Fruit fly (Drosophila melanogaster): ENCODE data around the gene elfless.

DNA sequence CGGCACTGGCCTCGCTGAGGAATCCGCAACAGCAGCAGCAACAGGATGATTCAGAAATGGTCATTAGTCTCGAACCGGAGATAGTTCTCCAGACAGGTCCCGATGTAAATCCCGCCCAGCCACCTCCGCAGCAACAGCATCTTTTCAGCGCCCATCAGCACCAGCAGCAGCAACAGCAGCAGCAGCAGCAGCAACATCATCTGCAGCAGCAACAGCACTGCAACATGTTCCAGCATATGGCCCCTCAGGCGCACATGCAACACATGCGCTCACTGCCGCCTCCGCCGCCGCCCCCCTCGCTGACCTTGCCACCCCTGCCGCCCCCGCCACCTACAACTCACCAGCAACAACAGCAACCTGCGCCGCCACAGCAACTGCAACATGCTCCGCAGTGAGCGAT lies 38.3 kb downstream of the elfless start:
- TF ChIP-seq CG32264 (GFP tag; optimal IDR thresholded peaks at IDR 0.05) (no peak), OdsH (GFP tag; optimal IDR thresholded peaks at IDR 0.05) (no peak), Hr83 (GFP tag; optimal IDR thresholded peaks at IDR 0.05; ENCODE audit: poor library complexity, severe bottlenecking) (no peak), tai (GFP tag; optimal IDR thresholded peaks at IDR 0.05) (no peak), Mio (GFP tag; optimal IDR thresholded peaks at IDR 0.05) (no peak), psq (GFP tag; optimal IDR thresholded peaks at IDR 0.05) (no peak), dsf (GFP tag; optimal IDR thresholded peaks at IDR 0.05; ENCODE audit: borderline replicate concordance) (no peak), Dfd (GFP tag; optimal IDR thresholded peaks at IDR 0.05) (peak; percentile 94), Rel (GFP tag; optimal IDR thresholded peaks at IDR 0.05) (no peak), Rel (tag; optimal IDR thresholded peaks at IDR 0.05) (no peak), lola (GFP tag; optimal IDR thresholded peaks at IDR 0.05) (no peak), h (GFP tag; optimal IDR thresholded peaks at IDR 0.05) (no peak)
